Worm (Caenorhabditis elegans): Measurements from ENCODE around the gene M03B6.1.

ce11 chrX:13841277-13841676, at the start of gene M03B6.1:
- TF ChIP-seq lin-35 (GFP tag; optimal IDR thresholded peaks at IDR 0.05) (no peak), lag-1 (GFP tag; IDR thresholded peaks at IDR 0.05) (no peak), unc-130 (GFP tag; optimal IDR thresholded peaks at IDR 0.05) (no peak), T26A5.8 (tag; optimal IDR thresholded peaks at IDR 0.05) (no peak), nfya-1 (tag; optimal IDR thresholded peaks at IDR 0.05; ENCODE audit: borderline replicate concordance, insufficient read depth) (no peak), ama-1 (optimal IDR thresholded peaks at IDR 0.05) (no peak), ama-1 (GFP tag; optimal IDR thresholded peaks at IDR 0.05) (no peak), sea-2 (GFP tag; IDR thresholded peaks at IDR 0.05) (no peak), lsy-27 (tag; optimal IDR thresholded peaks at IDR 0.05; ENCODE audit: borderline replicate concordance, insufficient read depth) (no peak), tbp1 (GFP tag; optimal IDR thresholded peaks at IDR 0.05) (no peak)

Data from whole organism, young adult.